Worm (Caenorhabditis elegans) whole organism, early embryonic: ENCODE measurements around the gene H38K22.6.

ENCODE experiments used
- B0310.2 ChIP-seq: sonication (generic microtip); optimal IDR thresholded peaks from 2 replicates; lab custom pipeline; 2016; ENCODE audit warnings: mild to moderate bottlenecking, missing genetic modification characterization, missing compliant biosample characterization
- ama-1 ChIP-seq: fragments of 150-350 bp; optimal IDR thresholded peaks from 2 replicates; lab custom pipeline; 2014
- ets-7 ChIP-seq: sonication (generic microtip); optimal IDR thresholded peaks from 2 replicates; lab custom pipeline; 2016; ENCODE audit warnings: missing genotype, missing genetic modification characterization, missing compliant biosample characterization
- hnd-1 ChIP-seq: sonication (generic microtip); optimal IDR thresholded peaks from 2 replicates; lab custom pipeline; 2016; ENCODE audit warnings: missing genetic modification characterization, missing compliant biosample characterization
- pes-1 ChIP-seq: fragments of 200-800 bp; sonication (Bioruptor generic); IDR thresholded peaks from 2 replicates; pipeline ENCODE4 v1.3.6; 2022; ENCODE audit warnings: missing genetic modification reagents, missing genetic modification characterization, missing compliant biosample characterization
- sea-1 ChIP-seq: fragments of 200-800 bp; sonication (Bioruptor generic); conservative IDR thresholded peaks from 2 replicates; pipeline ENCODE4 v1.3.6; 2022; ENCODE audit warnings: missing genetic modification characterization, missing compliant biosample characterization
- tbx-37 ChIP-seq: fragments of 200-800 bp; sonication (Bioruptor generic); conservative IDR thresholded peaks from 2 replicates; pipeline ENCODE4 v1.3.6; 2022; ENCODE audit warnings: missing genetic modification reagents, missing genetic modification characterization, missing compliant biosample characterization

DNA sequence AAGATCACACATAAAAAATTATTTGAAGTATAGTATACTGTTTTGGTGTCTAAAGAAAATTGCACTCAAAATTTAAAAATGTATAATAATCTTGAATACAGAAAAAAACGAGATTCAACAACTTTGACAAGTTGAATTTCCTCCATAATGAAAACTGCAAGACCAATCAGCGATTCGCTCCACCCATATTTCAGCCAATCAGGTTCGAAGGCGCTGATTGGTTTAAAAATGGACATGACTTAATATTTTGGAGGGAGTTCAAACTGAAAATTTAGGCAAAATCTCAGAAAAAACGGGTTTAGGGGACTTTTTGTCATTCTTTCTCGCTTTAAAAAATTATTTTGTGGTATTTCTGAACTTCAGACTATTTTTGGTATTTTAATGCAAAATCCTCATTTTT, 44.5 kb upstream of the H38K22.6 start:
- no peak for TF ChIP-seq ets-7 (tag; lab: Kevin White, UChicago)
- TF ChIP-seq hnd-1 (tag; lab: Kevin White, UChicago), result no peak
- no peak for TF ChIP-seq pes-1
- TF ChIP-seq tbx-37 (GFP tag; lab: Robert Waterston, UW), result no peak; the same call in 1 of the 2 replicates
- TF ChIP-seq ama-1 (lab: Kevin White, UChicago), result peak; percentile 41
- TF ChIP-seq sea-1 (GFP tag; lab: Robert Waterston, UW), result no peak
- no peak for TF ChIP-seq B0310.2 (tag; lab: Kevin White, UChicago)
